Worm (Caenorhabditis elegans) whole organism, L4 larva: Measurements from ENCODE around the gene T04C12.8.

Experiments used
- F10B5.3 ChIP-seq: sonication (generic microtip); optimal IDR thresholded peaks from 2 replicates; lab custom pipeline; 2016; ENCODE audit warnings: mild to moderate bottlenecking, missing genetic modification characterization, missing compliant biosample characterization
- F26F4.8 ChIP-seq: fragments of 200-800 bp; sonication (Bioruptor generic); conservative IDR thresholded peaks from 2 replicates; pipeline ENCODE4 v1.3.6; 2022; ENCODE audit warnings: missing genetic modification characterization, missing compliant biosample characterization
- T20F7.1 ChIP-seq: fragments of 200-800 bp; sonication (Bioruptor generic); optimal IDR thresholded peaks from 2 replicates; lab custom pipeline; 2018; ENCODE audit warnings: mild to moderate bottlenecking, missing genetic modification characterization, missing compliant biosample characterization
- T26A8.4 ChIP-seq: fragments of 200-800 bp; sonication (Bioruptor generic); IDR thresholded peaks from 2 replicates; pipeline ENCODE4 v1.3.6; 2022; ENCODE audit warnings: missing genetic modification characterization, missing compliant biosample characterization
- Y48G9A.11 ChIP-seq: fragments of 200-800 bp; sonication (Bioruptor generic); IDR thresholded peaks from 2 replicates; pipeline ENCODE4 v1.3.6; 2022; ENCODE audit warnings: missing genetic modification reagents, missing genetic modification characterization, missing compliant biosample characterization
- ZK546.5 ChIP-seq, 2 experiments: sonication (generic microtip); optimal IDR thresholded peaks; 2 replicates each; lab custom pipeline; 2017; ENCODE audit warnings: missing biosample characterization in 2 of 2, missing genetic modification characterization in 2 of 2
- aha-1 ChIP-seq: fragments of 150-350 bp; peaks from one replicate; lab custom pipeline; 2014; ENCODE audit warnings: missing biosample characterization, missing genetic modification characterization
- aly-2 ChIP-seq: sonication (generic microtip); optimal IDR thresholded peaks from 2 replicates; lab custom pipeline; 2018; ENCODE audit warnings: missing biosample characterization, missing genetic modification characterization
- ceh-32 ChIP-seq: sonication (generic microtip); optimal IDR thresholded peaks from 2 replicates; lab custom pipeline; 2016; ENCODE audit warnings: mild to moderate bottlenecking, missing genetic modification characterization, missing compliant biosample characterization; ENCODE audit not compliant: poor library complexity
- ceh-44 ChIP-seq: fragments of 200-800 bp; sonication (Bioruptor generic); IDR thresholded peaks from 2 replicates; pipeline ENCODE4 v1.3.6; 2022; ENCODE audit warnings: missing genetic modification reagents, missing genetic modification characterization, missing compliant biosample characterization
- ceh-82 ChIP-seq: sonication (generic microtip); optimal IDR thresholded peaks from 2 replicates; lab custom pipeline; 2017; ENCODE audit warnings: missing biosample characterization, missing genetic modification characterization
- ctbp-1 ChIP-seq: fragments of 200-800 bp; sonication (Bioruptor generic); IDR thresholded peaks from 2 replicates; pipeline ENCODE4 v1.3.6; 2022; ENCODE audit warnings: missing genetic modification reagents, missing genetic modification characterization, missing compliant biosample characterization
- daf-12 ChIP-seq: fragments of 150-350 bp; optimal IDR thresholded peaks from 2 replicates; lab custom pipeline; 2014; ENCODE audit warnings: missing biosample characterization, missing genetic modification reagents, missing genetic modification characterization
- daf-16 ChIP-seq, 3 experiments: sonication (generic microtip); optimal IDR thresholded peaks; 2 replicates each; lab custom pipeline; 2016 to 2017; ENCODE audit warnings: missing genetic modification characterization in 3 of 3, missing genetic modification reagents in 3 of 3, mild to moderate bottlenecking in 2 of 3, missing compliant biosample characterization in 2 of 3, missing biosample characterization in 1 of 3, moderate library complexity in 1 of 3
- daf-19 ChIP-seq: fragments of 200-800 bp; sonication (Bioruptor generic); conservative IDR thresholded peaks from 2 replicates; pipeline ENCODE4 v1.3.6; 2022; ENCODE audit warnings: missing genetic modification characterization, missing compliant biosample characterization
- daf-8 ChIP-seq: fragments of 200-800 bp; sonication (Bioruptor generic); IDR thresholded peaks from 2 replicates; pipeline ENCODE4 v1.3.6; 2022; ENCODE audit warnings: missing genetic modification characterization, missing compliant biosample characterization
- dmd-9 ChIP-seq: fragments of 200-800 bp; sonication (Bioruptor generic); IDR thresholded peaks from 2 replicates; pipeline ENCODE4 v1.3.6; 2022; ENCODE audit warnings: missing genetic modification reagents, missing genetic modification characterization, missing compliant biosample characterization
- duxl-1 ChIP-seq: sonication (generic microtip); optimal IDR thresholded peaks from 2 replicates; lab custom pipeline; 2016; ENCODE audit warnings: mild to moderate bottlenecking, missing genetic modification characterization, moderate library complexity, missing compliant biosample characterization; ENCODE audit not compliant: poor library complexity
- dve-1 ChIP-seq: sonication (generic microtip); optimal IDR thresholded peaks from 2 replicates; lab custom pipeline; 2017; ENCODE audit warnings: antibody characterized with exemption, mild to moderate bottlenecking, missing genetic modification characterization, missing compliant biosample characterization; ENCODE audit not compliant: insufficient read depth
- egl-43 ChIP-seq: fragments of 200-800 bp; sonication (Bioruptor generic); IDR thresholded peaks from 2 replicates; pipeline ENCODE4 v1.3.6; 2022; ENCODE audit warnings: missing genetic modification reagents, missing genetic modification characterization, missing compliant biosample characterization
- fos-1 ChIP-seq: fragments of 150-350 bp; optimal IDR thresholded peaks from 2 replicates; lab custom pipeline; 2014; ENCODE audit warnings: missing biosample characterization, missing genetic modification characterization
- hif-1 ChIP-seq, 2 experiments: sonication (generic microtip); optimal IDR thresholded peaks; 2 replicates each; lab custom pipeline; 2016 to 2017; ENCODE audit warnings: missing compliant biosample characterization in 2 of 2, missing genetic modification characterization in 2 of 2, missing genetic modification reagents in 2 of 2, missing genotype in 2 of 2, mild to moderate bottlenecking in 1 of 2
- hlh-11 ChIP-seq: fragments of 200-800 bp; sonication (Bioruptor generic); optimal IDR thresholded peaks from 2 replicates; lab custom pipeline; 2018; ENCODE audit warnings: mild to moderate bottlenecking, missing genetic modification characterization, missing compliant biosample characterization
- jun-1 ChIP-seq: fragments of 150-350 bp; optimal IDR thresholded peaks from 2 replicates; lab custom pipeline; 2014; ENCODE audit warnings: missing biosample characterization, missing genetic modification reagents, missing genetic modification characterization
- lsy-2 ChIP-seq, 2 experiments: fragments of 150-350 bp in 1 of 2; sonication (generic microtip) in 1 of 2; optimal IDR thresholded peaks; 2 replicates each; lab custom pipeline; 2014 to 2017; ENCODE audit warnings: missing biosample characterization in 2 of 2, missing genetic modification characterization in 2 of 2
- madf-5 ChIP-seq, 2 experiments: fragments of 200-800 bp; sonication (Bioruptor generic); IDR thresholded peaks; 2 replicates each; pipeline ENCODE4 v1.3.6; 2022; ENCODE audit warnings: missing compliant biosample characterization in 2 of 2, missing genetic modification characterization in 2 of 2
- madf-9 ChIP-seq: fragments of 200-800 bp; sonication (Bioruptor generic); conservative IDR thresholded peaks from 2 replicates; pipeline ENCODE4 v1.3.6; 2022; ENCODE audit warnings: missing genetic modification reagents, missing genetic modification characterization, missing compliant biosample characterization
- mdl-1 ChIP-seq, 2 experiments: fragments of 150-350 bp in 1 of 2; sonication (generic microtip) in 1 of 2; optimal IDR thresholded peaks; 2 replicates each; lab custom pipeline; 2014 to 2017; ENCODE audit warnings: missing biosample characterization in 2 of 2, missing genetic modification characterization in 2 of 2
- mep-1 ChIP-seq: fragments of 150-350 bp; sonication (generic microtip); optimal IDR thresholded peaks from 3 replicates; lab custom pipeline; 2014; ENCODE audit warnings: missing biosample characterization, missing genetic modification characterization
- mxl-2 ChIP-seq: fragments of 200-800 bp; sonication (Bioruptor generic); conservative IDR thresholded peaks from 2 replicates; pipeline ENCODE4 v1.3.6; 2022; ENCODE audit warnings: missing genetic modification reagents, missing genetic modification characterization, missing compliant biosample characterization
- mxl-3 ChIP-seq: fragments of 200-800 bp; sonication (Bioruptor generic); optimal IDR thresholded peaks from 2 replicates; lab custom pipeline; 2018; ENCODE audit warnings: mild to moderate bottlenecking, missing genetic modification characterization, missing compliant biosample characterization
- nhr-111 ChIP-seq: fragments of 200-800 bp; sonication (Bioruptor generic); optimal IDR thresholded peaks from 2 replicates; lab custom pipeline; 2018; ENCODE audit warnings: mild to moderate bottlenecking, missing genetic modification characterization, missing compliant biosample characterization
- nhr-237 ChIP-seq: sonication (generic microtip); optimal IDR thresholded peaks from 2 replicates; lab custom pipeline; 2017; ENCODE audit warnings: missing biosample characterization, missing genetic modification characterization
- nhr-25 ChIP-seq: sonication (generic microtip); optimal IDR thresholded peaks from 2 replicates; lab custom pipeline; 2017; ENCODE audit warnings: missing genetic modification characterization, mild to moderate bottlenecking, missing compliant biosample characterization, antibody characterized with exemption, moderate library complexity, borderline replicate concordance; ENCODE audit not compliant: insufficient read depth
- nhr-28 ChIP-seq: fragments of 150-350 bp; optimal IDR thresholded peaks from 2 replicates; lab custom pipeline; 2014; ENCODE audit warnings: missing biosample characterization, missing genetic modification characterization
- nhr-41 ChIP-seq: fragments of 200-800 bp; sonication (Bioruptor generic); IDR thresholded peaks from 2 replicates; pipeline ENCODE4 v1.3.6; 2022; ENCODE audit warnings: missing genetic modification reagents, missing genetic modification characterization, missing compliant biosample characterization
- nhr-6 ChIP-seq: fragments of 150-350 bp; optimal IDR thresholded peaks from 2 replicates; lab custom pipeline; 2014; ENCODE audit warnings: missing biosample characterization, missing genetic modification characterization
- nhr-76 ChIP-seq: fragments of 150-350 bp; optimal IDR thresholded peaks from 2 replicates; lab custom pipeline; 2014; ENCODE audit warnings: missing biosample characterization, missing genetic modification characterization
- pha-4 ChIP-seq, 2 experiments: fragments of 150-350 bp in 1 of 2; fragments of 200-800 bp in 1 of 2; sonication (Bioruptor generic) in 1 of 2; IDR thresholded peaks in 1 of 2; optimal IDR thresholded peaks in 1 of 2; 2 replicates each; pipeline versions ENCODE4 v1.3.6 to Lab custom; 2014 to 2022; ENCODE audit warnings: missing genetic modification characterization in 2 of 2, missing genetic modification reagents in 2 of 2, missing biosample characterization in 1 of 2, missing compliant biosample characterization in 1 of 2
- pqm-1 ChIP-seq: sonication (generic microtip); optimal IDR thresholded peaks from 2 replicates; lab custom pipeline; 2017; ENCODE audit warnings: missing biosample characterization, missing genetic modification characterization
- saeg-2 ChIP-seq: fragments of 200-800 bp; sonication (Bioruptor generic); IDR thresholded peaks from 2 replicates; pipeline ENCODE4 v1.3.6; 2022; ENCODE audit warnings: missing genetic modification reagents, missing genetic modification characterization, missing compliant biosample characterization
- snpc-4 ChIP-seq: fragments of 150-350 bp; optimal IDR thresholded peaks from 2 replicates; lab custom pipeline; 2014; ENCODE audit warnings: missing biosample characterization, missing genetic modification characterization
- tag-97 ChIP-seq: fragments of 200-800 bp; sonication (Bioruptor generic); IDR thresholded peaks from 2 replicates; pipeline ENCODE4 v1.3.6; 2022; ENCODE audit warnings: missing genetic modification characterization, missing compliant biosample characterization
- unc-62 ChIP-seq, 3 experiments: fragments of 150-350 bp in 1 of 3; sonication (generic microtip); optimal IDR thresholded peaks in 2 of 3; peaks in 1 of 3; 1 replicate in 1 of 3; 2 replicates in 2 of 3; lab custom pipeline; 2014 to 2017; ENCODE audit warnings: missing biosample characterization in 3 of 3, missing genetic modification characterization in 3 of 3, missing genetic modification reagents in 3 of 3, missing genotype in 1 of 3
- zag-1 ChIP-seq: fragments of 150-350 bp; optimal IDR thresholded peaks from 2 replicates; lab custom pipeline; 2014; ENCODE audit warnings: missing biosample characterization, missing genetic modification characterization
- zfp-2 ChIP-seq: sonication (generic microtip); optimal IDR thresholded peaks from 2 replicates; lab custom pipeline; 2016; ENCODE audit warnings: mild to moderate bottlenecking, missing genetic modification characterization, missing compliant biosample characterization
- zip-11 ChIP-seq: fragments of 200-800 bp; sonication (Bioruptor generic); IDR thresholded peaks from 2 replicates; pipeline ENCODE4 v1.3.6; 2022; ENCODE audit warnings: missing genetic modification characterization, missing compliant biosample characterization
- zip-2 ChIP-seq: fragments of 150-350 bp; optimal IDR thresholded peaks from 2 replicates; lab custom pipeline; 2014; ENCODE audit warnings: missing biosample characterization, missing genetic modification characterization
- ztf-11 ChIP-seq: fragments of 150-350 bp; optimal IDR thresholded peaks from 2 replicates; lab custom pipeline; 2014; ENCODE audit warnings: missing biosample characterization, missing genetic modification characterization

The T04C12.8 gene

DNA sequence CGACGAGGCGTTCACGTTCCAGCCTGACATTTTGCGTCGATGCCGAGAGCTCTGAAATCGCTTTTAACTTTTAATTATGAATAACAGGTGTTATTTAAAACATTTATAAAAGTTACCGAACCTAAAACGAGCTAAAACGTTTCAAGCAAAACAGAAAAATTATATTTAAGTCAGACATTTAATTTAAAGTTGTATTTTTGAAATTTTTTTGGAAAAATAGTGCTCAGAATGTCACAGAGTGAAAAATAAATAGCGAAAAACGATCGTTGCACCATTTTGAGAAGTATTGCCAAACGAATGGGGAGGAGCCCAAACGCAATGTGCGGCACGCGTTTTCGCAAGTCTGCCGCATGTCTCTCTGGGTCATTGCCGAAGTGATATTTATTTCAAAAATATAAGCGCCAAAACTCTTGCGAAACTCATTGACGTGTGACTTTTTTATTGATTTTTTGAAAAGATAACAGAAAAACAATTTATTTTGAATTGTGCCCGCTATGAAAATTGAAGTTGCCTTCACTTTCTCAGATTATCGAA is 44.0 kb upstream of the T04C12.8 start, which contains the start of gene erfa-3 (continued):
- TF ChIP-seq dve-1 (tag; lab: Kevin White, UChicago), result peak; percentile 77
- TF ChIP-seq aha-1 (tag; lab: Kevin White, UChicago), result peak; percentile 31
- TF ChIP-seq nhr-76 (tag; lab: Kevin White, UChicago), result no peak
- peak; percentile 48 for TF ChIP-seq nhr-28 (tag; lab: Kevin White, UChicago)
- no peak for TF ChIP-seq egl-43 (GFP tag; lab: Robert Waterston, UW)
- TF ChIP-seq madf-5 (GFP tag; IDR thresholded peaks at IDR 0.05; lab: Robert Waterston, UW), result no peak
- no peak for TF ChIP-seq fos-1
- TF ChIP-seq hif-1 (tag; optimal IDR thresholded peaks at IDR 0.05; lab: Kevin White, UChicago), result peak in 1 of 2 experiments; percentile 56
- peak; percentile 31 for TF ChIP-seq nhr-6
- no peak for TF ChIP-seq mxl-2 (GFP tag; lab: Robert Waterston, UW)
- peak; percentile 49 for TF ChIP-seq mxl-3 (GFP tag; lab: Kevin White, UChicago)
- TF ChIP-seq mdl-1 (tag; optimal IDR thresholded peaks at IDR 0.05; lab: Kevin White, UChicago), result no peak
- TF ChIP-seq unc-62 (GFP tag; optimal IDR thresholded peaks at IDR 0.05 in 1 of 2; lab: Kevin White, UChicago), result peak in 1 of 2 experiments; percentile 34
- TF ChIP-seq unc-62 (tag; optimal IDR thresholded peaks at IDR 0.05; lab: Kevin White, UChicago), result no peak
- TF ChIP-seq F10B5.3 (tag; lab: Kevin White, UChicago), result no peak
- TF ChIP-seq F26F4.8 (GFP tag; lab: Robert Waterston, UW), result no peak
- no peak for TF ChIP-seq T20F7.1 (GFP tag; lab: Kevin White, UChicago)
- no peak for TF ChIP-seq daf-12 (tag; lab: Kevin White, UChicago)
- peak in 1 of 2 experiments; percentile 73 for TF ChIP-seq lsy-2 (tag; optimal IDR thresholded peaks at IDR 0.05; lab: Kevin White, UChicago)
- TF ChIP-seq nhr-41 (GFP tag; lab: Robert Waterston, UW), result no peak
- TF ChIP-seq ceh-32, result no peak
- no peak for TF ChIP-seq dmd-9 (GFP tag; lab: Robert Waterston, UW)
- TF ChIP-seq ZK546.5 (tag; optimal IDR thresholded peaks at IDR 0.05; lab: Kevin White, UChicago), result no peak
- no peak; the same call in 1 of the 2 replicates for TF ChIP-seq ctbp-1 (GFP tag; lab: Robert Waterston, UW)
- TF ChIP-seq tag-97, result no peak
- no peak for TF ChIP-seq pqm-1 (tag; lab: Kevin White, UChicago)
- TF ChIP-seq duxl-1 (tag; lab: Kevin White, UChicago), result peak; percentile 79
- no peak for TF ChIP-seq aly-2 (tag; lab: Kevin White, UChicago)
- peak in 1 of 2 experiments; percentile 24 for TF ChIP-seq daf-16 (GFP tag; optimal IDR thresholded peaks at IDR 0.05; lab: Kevin White, UChicago)
- TF ChIP-seq daf-16 (tag; optimal IDR thresholded peaks at IDR 0.05; lab: Kevin White, UChicago), result peak; percentile 64
- TF ChIP-seq ceh-44, result no peak; the same call in 1 of the 2 replicates
- TF ChIP-seq pha-4 (GFP tag; IDR thresholded peaks at IDR 0.05; lab: Robert Waterston, UW), result peak; percentile 36; the same call in 1 of the 2 replicates
- no peak for TF ChIP-seq pha-4 (tag; optimal IDR thresholded peaks at IDR 0.05; lab: Kevin White, UChicago)
- no peak for TF ChIP-seq nhr-111 (GFP tag; lab: Kevin White, UChicago)
- no peak for TF ChIP-seq Y48G9A.11 (GFP tag; lab: Robert Waterston, UW)
- TF ChIP-seq hlh-11 (tag; lab: Kevin White, UChicago), result peak; percentile 53
- no peak for TF ChIP-seq zfp-2 (tag; lab: Kevin White, UChicago)
- TF ChIP-seq jun-1 (tag; lab: Kevin White, UChicago), result no peak
- no peak for TF ChIP-seq nhr-237 (tag; lab: Kevin White, UChicago)
- peak; percentile 61; the same call in 1 of the 2 replicates for TF ChIP-seq T26A8.4 (GFP tag; lab: Robert Waterston, UW)
- TF ChIP-seq daf-8 (GFP tag; lab: Robert Waterston, UW), result no peak
- no peak for TF ChIP-seq zag-1 (tag; lab: Kevin White, UChicago)
- peak; percentile 2 for TF ChIP-seq nhr-25 (tag; lab: Kevin White, UChicago)
- TF ChIP-seq ztf-11 (tag; lab: Kevin White, UChicago), result no peak
- TF ChIP-seq ceh-82 (tag; lab: Kevin White, UChicago), result no peak
- TF ChIP-seq zip-2 (tag; lab: Kevin White, UChicago), result peak; percentile 26
- no peak for TF ChIP-seq madf-9 (GFP tag; lab: Robert Waterston, UW)
- 0 out of 2 replicates have a peak, but pooled peaks have one; percentile 11 for TF ChIP-seq daf-19 (GFP tag; lab: Robert Waterston, UW)
- peak; percentile 72 for TF ChIP-seq mep-1 (tag; lab: Kevin White, UChicago)
- TF ChIP-seq snpc-4 (tag; lab: Kevin White, UChicago), result no peak
- no peak for TF ChIP-seq saeg-2
- no peak for TF ChIP-seq zip-11 (GFP tag; lab: Robert Waterston, UW)
